Worm (Caenorhabditis elegans) whole organism, mixed stage, embryonic: Measurements from ENCODE around the gene flp-19.

ENCODE experiments used
- hlh-1 ChIP-seq: fragments of 150-350 bp; optimal IDR thresholded peaks from 2 replicates; lab custom pipeline; 2014; ENCODE audit warnings: missing biosample characterization, missing genetic modification reagents, missing genetic modification characterization
- nhr-12 ChIP-seq: fragments of 150-350 bp; optimal IDR thresholded peaks from 2 replicates; lab custom pipeline; 2014; ENCODE audit warnings: missing biosample characterization, missing genetic modification characterization
- nhr-28 ChIP-seq: fragments of 150-350 bp; optimal IDR thresholded peaks from 2 replicates; lab custom pipeline; 2014; ENCODE audit warnings: missing biosample characterization, missing genetic modification characterization
- unc-62 ChIP-seq: fragments of 150-350 bp; optimal IDR thresholded peaks from 2 replicates; lab custom pipeline; 2014; ENCODE audit warnings: missing biosample characterization, missing genetic modification reagents, missing genetic modification characterization

DNA sequence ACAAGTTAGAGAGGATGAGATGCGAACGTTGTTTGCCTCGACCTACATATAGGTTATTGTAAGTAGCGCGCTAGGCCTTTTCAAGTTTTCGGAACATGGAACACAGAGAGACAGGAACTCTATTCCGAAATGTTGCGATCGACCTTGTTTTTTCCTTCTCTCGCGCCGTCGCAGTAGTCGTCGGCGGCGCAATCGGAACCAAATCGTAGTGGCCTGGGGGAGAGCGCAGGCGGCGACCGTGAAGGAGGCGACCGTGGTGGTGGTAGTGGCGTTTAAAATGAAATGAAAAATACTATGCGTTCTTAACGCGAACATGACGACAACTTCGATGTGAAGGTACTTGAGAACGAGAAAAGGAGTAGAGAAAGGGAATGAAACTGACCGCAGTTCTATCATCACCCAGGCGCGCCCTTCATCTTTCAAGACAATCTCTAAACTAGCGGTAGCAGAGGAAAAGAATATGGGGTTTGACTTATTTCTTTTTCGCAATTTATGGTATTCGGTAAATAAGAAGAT lies 43.2 kb downstream of the flp-19 start:
- no peak for TF ChIP-seq hlh-1
- TF ChIP-seq nhr-12 (tag; lab: Kevin White, UChicago) = no peak
- no peak for TF ChIP-seq unc-62 (GFP tag; lab: Kevin White, UChicago)
- no peak for TF ChIP-seq nhr-28 (tag; lab: Kevin White, UChicago)
